Fruit fly (Drosophila melanogaster) whole organism: ENCODE data around the gene Cad87A.

Experiments
- CG8478 ChIP-seq: fragments of >200 bp; optimal IDR thresholded peaks from 2 replicates; lab custom pipeline; 2018; ENCODE audit warnings: inconsistent platforms
- Dll ChIP-seq: fragments of >200 bp; optimal IDR thresholded peaks from 2 replicates; lab custom pipeline; 2017
- pan ChIP-seq: fragments of >200 bp; optimal IDR thresholded peaks from 2 replicates; lab custom pipeline; 2017
- psq ChIP-seq: fragments of >200 bp; optimal IDR thresholded peaks from 2 replicates; lab custom pipeline; 2017
- usp ChIP-seq: fragments of >200 bp; optimal IDR thresholded peaks from 2 replicates; lab custom pipeline; 2017; ENCODE audit warnings: missing biosample characterization, missing genetic modification characterization, mixed read lengths

- TF ChIP-seq usp (GFP tag; lab: Kevin White, UChicago) = no peak
- no peak for TF ChIP-seq pan (lab: Kevin White, UChicago)
- TF ChIP-seq Dll (lab: Kevin White, UChicago) = no peak
- no peak for TF ChIP-seq psq (lab: Kevin White, UChicago)
- TF ChIP-seq CG8478 = no peak
These were observed 33.0 kb upstream of the Cad87A start, which contains the start of gene CG12224 for dm6 chr3R:11981962-11982361.
